Fruit fly (Drosophila melanogaster) whole organism, embryonic: Measurements from ENCODE around the gene CG10710.

ENCODE experiments used
- Atf3 ChIP-seq: fragments of 200-800 bp; sonication (Bioruptor generic); optimal IDR thresholded peaks from 3 replicates; lab custom pipeline; 2016; ENCODE audit warnings: missing biosample characterization, missing genetic modification characterization
- Blimp-1 ChIP-seq: fragments of 200-800 bp; sonication (Bioruptor generic); optimal IDR thresholded peaks from 3 replicates; lab custom pipeline; 2018; ENCODE audit warnings: missing biosample characterization, missing genetic modification characterization, mild to moderate bottlenecking, moderate library complexity, missing genetic modification reagents
- CG11247 ChIP-seq: fragments of 200-800 bp; sonication (Bioruptor generic); IDR thresholded peaks from 2 replicates; pipeline ENCODE4 v1.3.6; 2022; ENCODE audit warnings: missing biosample characterization, missing genetic modification characterization
- CG11456 ChIP-seq: fragments of 200-800 bp; sonication (Bioruptor generic); IDR thresholded peaks from 3 replicates; pipeline ENCODE4 v1.3.6; 2022; ENCODE audit warnings: missing biosample characterization, missing genetic modification characterization
- CG13894 ChIP-seq: fragments of 200-800 bp; sonication (Bioruptor generic); optimal IDR thresholded peaks from 3 replicates; lab custom pipeline; 2018; ENCODE audit warnings: missing biosample characterization, mild to moderate bottlenecking, missing genetic modification characterization, moderate library complexity
- CG15479 ChIP-seq: fragments of 200-800 bp; sonication (Bioruptor generic); optimal IDR thresholded peaks from 3 replicates; lab custom pipeline; 2019; ENCODE audit warnings: missing biosample characterization, mild to moderate bottlenecking, missing genetic modification characterization, moderate library complexity
- CG2116 ChIP-seq: fragments of 200-800 bp; sonication (Bioruptor generic); optimal IDR thresholded peaks from 3 replicates; lab custom pipeline; 2018; ENCODE audit warnings: missing biosample characterization, mild to moderate bottlenecking, missing genetic modification characterization
- CG2199 ChIP-seq: fragments of 200-800 bp; sonication (Bioruptor generic); IDR thresholded peaks from 3 replicates; pipeline ENCODE4 v1.3.6; 2022; ENCODE audit warnings: missing biosample characterization, missing genetic modification characterization
- CG31365 ChIP-seq: fragments of 200-800 bp; sonication (Bioruptor generic); optimal IDR thresholded peaks from 2 replicates; lab custom pipeline; 2018; ENCODE audit warnings: missing biosample characterization, mild to moderate bottlenecking, missing genetic modification characterization
- CG32532 ChIP-seq: fragments of 200-800 bp; sonication (Bioruptor generic); IDR thresholded peaks from 2 replicates; pipeline ENCODE4 v1.3.6; 2022; ENCODE audit warnings: missing biosample characterization, missing genetic modification characterization
- CG42726 ChIP-seq: fragments of 200-800 bp; sonication (Bioruptor generic); IDR thresholded peaks from 2 replicates; pipeline ENCODE4 v1.3.6; 2022; ENCODE audit warnings: missing biosample characterization, missing genetic modification characterization; ENCODE audit not compliant: partially characterized antibody
- CG8290 ChIP-seq, 3 experiments: fragments of 200-800 bp; sonication (Bioruptor generic); optimal IDR thresholded peaks; 2 replicates each; lab custom pipeline; 2016 to 2019; ENCODE audit warnings: missing biosample characterization in 3 of 3, missing genetic modification characterization in 3 of 3, mild to moderate bottlenecking in 2 of 3, moderate library complexity in 1 of 3
- CG9876 ChIP-seq: fragments of 200-800 bp; sonication (Bioruptor generic); optimal IDR thresholded peaks from 2 replicates; lab custom pipeline; 2016; ENCODE audit warnings: missing biosample characterization, missing genetic modification characterization
- Drgx ChIP-seq: fragments of 200-800 bp; sonication (Bioruptor generic); IDR thresholded peaks from 2 replicates; pipeline ENCODE4 v1.3.6; 2022; ENCODE audit warnings: missing biosample characterization, missing genetic modification characterization
- HHEX ChIP-seq: fragments of 200-800 bp; sonication (Bioruptor generic); optimal IDR thresholded peaks from 3 replicates; lab custom pipeline; 2017; ENCODE audit warnings: missing biosample characterization, mild to moderate bottlenecking, missing genetic modification characterization, missing genetic modification reagents
- HLH3B ChIP-seq: fragments of 200-800 bp; sonication (Bioruptor generic); IDR thresholded peaks from 2 replicates; pipeline ENCODE4 v1.3.6; 2022; ENCODE audit warnings: missing biosample characterization, missing genetic modification characterization
- MESR4 ChIP-seq: fragments of 200-800 bp; sonication (Bioruptor generic); optimal IDR thresholded peaks from 2 replicates; lab custom pipeline; 2018; ENCODE audit warnings: missing biosample characterization, mild to moderate bottlenecking, missing genetic modification characterization, moderate library complexity
- Med ChIP-seq: fragments of 200-800 bp; sonication (Bioruptor generic); peaks from one replicate; lab custom pipeline; 2016; ENCODE audit warnings: missing biosample characterization, missing genetic modification characterization, mild to moderate bottlenecking, inconsistent platforms, moderate library complexity
- Meics ChIP-seq: fragments of 200-800 bp; sonication (Bioruptor generic); optimal IDR thresholded peaks from 2 replicates; lab custom pipeline; 2017; ENCODE audit warnings: missing biosample characterization, mild to moderate bottlenecking, missing genetic modification characterization
- Pdp1 ChIP-seq, 2 experiments: fragments of 200-800 bp; sonication (Bioruptor generic); optimal IDR thresholded peaks; 3 replicates each; lab custom pipeline; 2016; ENCODE audit warnings: missing biosample characterization in 2 of 2, missing genetic modification characterization in 2 of 2, mild to moderate bottlenecking in 1 of 2, moderate library complexity in 1 of 2
- Rx ChIP-seq: fragments of 200-800 bp; sonication (Bioruptor generic); IDR thresholded peaks from 2 replicates; pipeline ENCODE4 v1.3.6; 2022; ENCODE audit warnings: missing biosample characterization, missing genetic modification characterization
- Sin3A ChIP-seq: fragments of >200 bp; optimal IDR thresholded peaks from 2 replicates; lab custom pipeline; 2018
- YL-1 ChIP-seq: fragments of 200-800 bp; sonication (Bioruptor generic); optimal IDR thresholded peaks from 3 replicates; lab custom pipeline; 2017; ENCODE audit warnings: missing biosample characterization, mild to moderate bottlenecking, missing genetic modification characterization
- amos ChIP-seq: fragments of 200-800 bp; sonication (Bioruptor generic); IDR thresholded peaks from 2 replicates; pipeline ENCODE4 v1.3.6; 2022; ENCODE audit warnings: missing biosample characterization, missing genetic modification characterization; ENCODE audit not compliant: partially characterized antibody
- ato ChIP-seq: fragments of 200-800 bp; sonication (Bioruptor generic); IDR thresholded peaks from 2 replicates; pipeline ENCODE4 v1.3.6; 2022; ENCODE audit warnings: missing biosample characterization, missing genetic modification characterization; ENCODE audit not compliant: partially characterized antibody
- bsh ChIP-seq, 2 experiments: fragments of 200-800 bp; sonication (Bioruptor generic); optimal IDR thresholded peaks; 2 replicates each; lab custom pipeline; 2017 to 2018; ENCODE audit warnings: mild to moderate bottlenecking in 2 of 2, missing biosample characterization in 2 of 2, missing genetic modification characterization in 2 of 2, moderate library complexity in 1 of 2
- cg ChIP-seq: fragments of 200-800 bp; sonication (Bioruptor generic); optimal IDR thresholded peaks from 3 replicates; lab custom pipeline; 2019; ENCODE audit warnings: missing biosample characterization, mild to moderate bottlenecking, missing genetic modification characterization, moderate library complexity
- crol ChIP-seq: fragments of 200-800 bp; sonication (Bioruptor generic); IDR thresholded peaks from 2 replicates; pipeline ENCODE4 v1.3.6; 2022; ENCODE audit warnings: missing biosample characterization, missing genetic modification characterization
- disco-r ChIP-seq: fragments of 200-800 bp; sonication (Bioruptor generic); optimal IDR thresholded peaks from 2 replicates; lab custom pipeline; 2016; ENCODE audit warnings: missing biosample characterization, missing genetic modification characterization
- exex ChIP-seq: fragments of 200-800 bp; sonication (Bioruptor generic); optimal IDR thresholded peaks from 4 replicates; lab custom pipeline; 2018; ENCODE audit warnings: missing biosample characterization, mild to moderate bottlenecking, missing genetic modification characterization, moderate library complexity
- grn ChIP-seq: fragments of 200-800 bp; sonication (Bioruptor generic); optimal IDR thresholded peaks from 3 replicates; lab custom pipeline; 2017; ENCODE audit warnings: missing biosample characterization, missing genetic modification characterization
- kni ChIP-seq: fragments of 200-800 bp; sonication (Bioruptor generic); optimal IDR thresholded peaks from 3 replicates; lab custom pipeline; 2017; ENCODE audit warnings: mild to moderate bottlenecking, missing biosample characterization, missing genetic modification reagents, missing genetic modification characterization
- lbe ChIP-seq: fragments of 200-800 bp; sonication (Bioruptor generic); optimal IDR thresholded peaks from 2 replicates; lab custom pipeline; 2016; ENCODE audit warnings: missing biosample characterization, mild to moderate bottlenecking, missing genetic modification characterization
- nom ChIP-seq: fragments of 200-800 bp; sonication (Bioruptor generic); optimal IDR thresholded peaks from 2 replicates; lab custom pipeline; 2017; ENCODE audit warnings: missing biosample characterization, missing genetic modification characterization, mild to moderate bottlenecking, moderate library complexity, missing genetic modification reagents
- row ChIP-seq: fragments of 200-800 bp; sonication (Bioruptor generic); IDR thresholded peaks from 3 replicates; pipeline ENCODE4 v1.3.6; 2022; ENCODE audit warnings: missing biosample characterization, missing genetic modification characterization
- seq ChIP-seq: fragments of 200-800 bp; sonication (Bioruptor generic); IDR thresholded peaks from 2 replicates; pipeline ENCODE4 v1.3.6; 2022; ENCODE audit warnings: missing biosample characterization, missing genetic modification characterization
- slbo ChIP-seq: fragments of 200-800 bp; sonication (Bioruptor generic); IDR thresholded peaks from 2 replicates; pipeline ENCODE4 v1.3.6; 2022; ENCODE audit warnings: missing biosample characterization, missing genetic modification characterization
- sob ChIP-seq: fragments of 200-800 bp; sonication (Bioruptor generic); IDR thresholded peaks from 2 replicates; pipeline ENCODE4 v1.3.6; 2022; ENCODE audit warnings: missing biosample characterization, missing genetic modification characterization
- sr ChIP-seq: fragments of 200-800 bp; sonication (Bioruptor generic); IDR thresholded peaks from 3 replicates; pipeline ENCODE4 v1.3.6; 2022; ENCODE audit warnings: missing biosample characterization, missing genetic modification characterization
- stwl ChIP-seq: fragments of 200-800 bp; sonication (Bioruptor generic); optimal IDR thresholded peaks from 3 replicates; lab custom pipeline; 2018; ENCODE audit warnings: missing biosample characterization, mild to moderate bottlenecking, missing genetic modification characterization, moderate library complexity
- trem ChIP-seq: fragments of 200-800 bp; optimal IDR thresholded peaks from 3 replicates; lab custom pipeline; 2019; ENCODE audit warnings: missing biosample characterization, mild to moderate bottlenecking, missing genetic modification characterization, moderate library complexity
- twi ChIP-seq: fragments of 200-800 bp; optimal IDR thresholded peaks from 2 replicates; lab custom pipeline; 2019; ENCODE audit warnings: missing biosample characterization, mild to moderate bottlenecking, missing genetic modification characterization, moderate library complexity
- usp ChIP-seq: fragments of >200 bp; optimal IDR thresholded peaks from 2 replicates; lab custom pipeline; 2017; ENCODE audit warnings: missing biosample characterization, missing genetic modification characterization
- vvl ChIP-seq: fragments of 200-800 bp; sonication (Bioruptor generic); IDR thresholded peaks from 2 replicates; pipeline ENCODE4 v1.3.6; 2022; ENCODE audit warnings: missing biosample characterization, missing genetic modification characterization
- wdn ChIP-seq: fragments of 200-800 bp; sonication (Bioruptor generic); IDR thresholded peaks from 2 replicates; pipeline ENCODE4 v1.3.6; 2022; ENCODE audit warnings: missing biosample characterization, missing genetic modification characterization
- zf30C ChIP-seq: fragments of 200-800 bp; sonication (Bioruptor generic); optimal IDR thresholded peaks from 3 replicates; lab custom pipeline; 2018; ENCODE audit warnings: missing biosample characterization, mild to moderate bottlenecking, missing genetic modification characterization

The CG10710 gene

DNA sequence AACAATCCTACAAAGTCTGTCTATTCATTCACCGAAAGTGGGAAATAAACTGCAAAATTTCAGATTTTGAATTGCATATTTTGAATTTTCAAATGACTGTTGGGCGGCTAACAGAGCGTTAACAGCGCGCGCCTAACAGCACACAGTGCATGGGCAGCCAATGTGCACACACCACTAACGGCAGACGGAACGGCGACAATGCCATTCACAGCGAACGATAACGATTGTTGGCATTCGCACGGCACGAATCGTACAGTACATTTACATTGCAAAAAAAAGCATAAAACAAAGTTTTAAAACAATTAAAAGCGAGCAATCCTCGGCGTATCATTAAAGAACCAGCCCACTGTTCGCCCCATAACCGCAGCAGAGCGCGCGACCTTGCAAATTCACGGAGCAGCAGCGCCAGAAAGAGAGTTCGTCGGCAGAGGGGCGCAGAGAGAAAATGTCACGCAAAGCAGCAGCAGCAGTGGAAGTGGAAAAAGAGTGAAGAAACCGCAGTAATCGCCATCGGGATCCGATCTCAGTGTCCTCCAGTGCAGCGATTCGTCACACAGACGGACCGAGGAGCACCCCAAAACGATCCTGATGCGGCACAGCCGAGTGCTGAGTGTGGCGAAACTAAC is 16.8 kb downstream of the CG10710 start, which contains the start of gene Spt20 (continued):
- TF ChIP-seq CG8290 (GFP tag; optimal IDR thresholded peaks at IDR 0.05; lab: Kevin White, UChicago) = no peak
- no peak for TF ChIP-seq CG8290 (tag; optimal IDR thresholded peaks at IDR 0.05; lab: Kevin White, UChicago)
- no peak for TF ChIP-seq Blimp-1 (GFP tag; lab: Kevin White, UChicago)
- peak; percentile 90 for TF ChIP-seq Med
- TF ChIP-seq YL-1 = peak; percentile 93
- peak; percentile 23 for TF ChIP-seq trem
- TF ChIP-seq disco-r (GFP tag; lab: Kevin White, UChicago) = peak; percentile 63
- no peak for TF ChIP-seq Atf3
- no peak for TF ChIP-seq seq (GFP tag; lab: Robert Waterston, UW)
- TF ChIP-seq wdn = no peak
- peak; percentile 81 for TF ChIP-seq Sin3A (lab: Kevin White, UChicago)
- TF ChIP-seq stwl = peak; percentile 70
- TF ChIP-seq row (GFP tag; lab: Robert Waterston, UW) = peak; percentile 20; the same call in 1 of the 3 replicates
- TF ChIP-seq amos = peak; percentile 52; the same call in 1 of the 2 replicates
- no peak for TF ChIP-seq CG2199 (GFP tag; lab: Robert Waterston, UW)
- peak; percentile 85 for TF ChIP-seq MESR4 (GFP tag; lab: Kevin White, UChicago)
- peak; percentile 58 for TF ChIP-seq ato
- TF ChIP-seq, all 482 proteins: peak for 62

dm6 chr3L:13499932-13500719 is 19.3 kb downstream of the CG10710 start:
- TF ChIP-seq CG9876 = no peak
- 0 out of 2 replicates have a peak, but pooled peaks have one; percentile 6 for TF ChIP-seq CG11247 (GFP tag; lab: Robert Waterston, UW)
- TF ChIP-seq CG15479 (GFP tag; lab: Kevin White, UChicago) = no peak
- TF ChIP-seq zf30C = peak; percentile 81
- no peak for TF ChIP-seq usp
- no peak for TF ChIP-seq sob (GFP tag; lab: Robert Waterston, UW)
- TF ChIP-seq exex (tag; lab: Kevin White, UChicago) = no peak
- peak in 1 of 2 experiments; percentile 48 for TF ChIP-seq bsh (GFP tag; optimal IDR thresholded peaks at IDR 0.05; lab: Kevin White, UChicago)
- peak; percentile 45 for TF ChIP-seq crol (GFP tag; lab: Robert Waterston, UW)
- no peak for TF ChIP-seq Meics (GFP tag; lab: Kevin White, UChicago)
- peak; percentile 68 for TF ChIP-seq cg
- TF ChIP-seq lbe (GFP tag; lab: Kevin White, UChicago) = peak; percentile 77
- 0 out of 2 replicates have a peak, but pooled peaks have one; percentile 35 for TF ChIP-seq slbo (GFP tag; lab: Robert Waterston, UW)
- peak; percentile 5 for TF ChIP-seq kni (GFP tag; lab: Kevin White, UChicago)
- no peak for TF ChIP-seq twi
- peak; percentile 84 for TF ChIP-seq Drgx (GFP tag; lab: Robert Waterston, UW)
- TF ChIP-seq nom (GFP tag; lab: Kevin White, UChicago) = peak; percentile 89
- TF ChIP-seq CG13894 (tag; lab: Kevin White, UChicago) = no peak
- peak; percentile 30; the same call in 1 of the 3 replicates for TF ChIP-seq sr (GFP tag; lab: Robert Waterston, UW)
- TF ChIP-seq HHEX (GFP tag; lab: Kevin White, UChicago) = no peak
- TF ChIP-seq CG42726 (GFP tag; lab: Robert Waterston, UW) = 0 out of 2 replicates have a peak, but pooled peaks have one; percentile 20
- TF ChIP-seq row (GFP tag; lab: Robert Waterston, UW) = 0 out of 3 replicates have a peak, but pooled peaks have one; percentile 7
- peak; percentile 47; the same call in 1 of the 2 replicates for TF ChIP-seq vvl (GFP tag; lab: Robert Waterston, UW)
- no peak for TF ChIP-seq Pdp1 (GFP tag; optimal IDR thresholded peaks at IDR 0.05; lab: Kevin White, UChicago)
- TF ChIP-seq CG2116 (GFP tag; lab: Kevin White, UChicago) = no peak
- no peak for TF ChIP-seq CG31365
- TF ChIP-seq Rx (GFP tag; lab: Robert Waterston, UW) = no peak
- no peak for TF ChIP-seq grn (GFP tag; lab: Kevin White, UChicago)
- 0 out of 2 replicates have a peak, but pooled peaks have one; percentile 22 for TF ChIP-seq CG32532 (GFP tag; lab: Robert Waterston, UW)
- 0 out of 3 replicates have a peak, but pooled peaks have one; percentile 18 for TF ChIP-seq CG11456 (GFP tag; lab: Robert Waterston, UW)
- no peak for TF ChIP-seq HLH3B (GFP tag; lab: Robert Waterston, UW)
- peak; percentile 66 for TF ChIP-seq Med
